Fruit fly (Drosophila melanogaster): ENCODE results near the gene CG17075.
A peak's percentile ranks its signal among the peaks of the same experiment; 100 is the strongest.

The CG17075 gene

dm6 chr2L:224599-225385, 42.5 kb downstream of the CG17075 start (continued):
- TF ChIP-seq CG10959 (GFP tag; IDR thresholded peaks at IDR 0.05), result 0 out of 2 replicates have a peak, but pooled peaks have one; percentile 21
- TF ChIP-seq pita (GFP tag; optimal IDR thresholded peaks at IDR 0.05), result no peak
- no peak for TF ChIP-seq CG17186 (GFP tag; optimal IDR thresholded peaks at IDR 0.05)
- peak; percentile 8; the same call in 1 of the 2 replicates for TF ChIP-seq CG1024 (GFP tag; IDR thresholded peaks at IDR 0.05)
- TF ChIP-seq aop (GFP tag; IDR thresholded peaks at IDR 0.05), result no peak
- TF ChIP-seq lab (GFP tag; optimal IDR thresholded peaks at IDR 0.05), result peak; percentile 84
- no peak for TF ChIP-seq sna (GFP tag; IDR thresholded peaks at IDR 0.05; ENCODE audit: partially characterized antibody)
- no peak for TF ChIP-seq CG7271 (tag; optimal IDR thresholded peaks at IDR 0.05)
- peak; percentile 72 for TF ChIP-seq CG13296 (GFP tag; optimal IDR thresholded peaks at IDR 0.05)
- TF ChIP-seq Sox102F (GFP tag; optimal IDR thresholded peaks at IDR 0.05), result no peak
- peak; percentile 71 for TF ChIP-seq Xbp1 (GFP tag; optimal IDR thresholded peaks at IDR 0.05)
- no peak for TF ChIP-seq ato (GFP tag; IDR thresholded peaks at IDR 0.05; ENCODE audit: partially characterized antibody)
- peak; percentile 48; the same call in 1 of the 3 replicates for TF ChIP-seq ase (GFP tag; IDR thresholded peaks at IDR 0.05)
- peak; percentile 14 for TF ChIP-seq CG15601 (tag; optimal IDR thresholded peaks at IDR 0.05)
- TF ChIP-seq BEAF-32 (GFP tag; optimal IDR thresholded peaks at IDR 0.05), result peak; percentile 25
- TF ChIP-seq CG7963 (GFP tag; IDR thresholded peaks at IDR 0.05; ENCODE audit: partially characterized antibody), result no peak
- TF ChIP-seq CG9215 (GFP tag; IDR thresholded peaks at IDR 0.05), result peak; percentile 35
- TF ChIP-seq br (optimal IDR thresholded peaks at IDR 0.05), result no peak
- 0 out of 2 replicates have a peak, but pooled peaks have one; percentile 19 for TF ChIP-seq CG7372 (GFP tag; IDR thresholded peaks at IDR 0.05)
- TF ChIP-seq CG2678 (tag; optimal IDR thresholded peaks at IDR 0.05), result no peak
- TF ChIP-seq Antp (GFP tag; optimal IDR thresholded peaks at IDR 0.05), result peak; percentile 67
- peak; percentile 25 for TF ChIP-seq CG12942 (GFP tag; optimal IDR thresholded peaks at IDR 0.05)
- peak; percentile 45 for TF ChIP-seq caup (GFP tag; optimal IDR thresholded peaks at IDR 0.05; ENCODE audit: severe bottlenecking)
- 0 out of 2 replicates have a peak, but pooled peaks have one; percentile 25 for TF ChIP-seq CG17328 (GFP tag; IDR thresholded peaks at IDR 0.05)
- TF ChIP-seq Adf1 (GFP tag; IDR thresholded peaks at IDR 0.05), result peak; percentile 51
- no peak for TF ChIP-seq Scr (GFP tag; IDR thresholded peaks at IDR 0.05; ENCODE audit: partially characterized antibody)
- TF ChIP-seq Dip2 (GFP tag; IDR thresholded peaks at IDR 0.05), result no peak
- no peak for TF ChIP-seq C15 (GFP tag; IDR thresholded peaks at IDR 0.05)
- peak; percentile 44 for TF ChIP-seq CG15696 (tag; optimal IDR thresholded peaks at IDR 0.05)
- no peak for TF ChIP-seq fd64A (GFP tag; optimal IDR thresholded peaks at IDR 0.05)
- TF ChIP-seq Dek (tag; optimal IDR thresholded peaks at IDR 0.05), result peak; percentile 57
- TF ChIP-seq CG7987 (GFP tag; optimal IDR thresholded peaks at IDR 0.05), result no peak
- TF ChIP-seq CrebB (tag; optimal IDR thresholded peaks at IDR 0.05), result peak; percentile 22
- peak; percentile 59 for TF ChIP-seq Hr3 (GFP tag; optimal IDR thresholded peaks at IDR 0.05)
- TF ChIP-seq bigmax (GFP tag; optimal IDR thresholded peaks at IDR 0.05), result no peak
- TF ChIP-seq CG11093 (GFP tag; IDR thresholded peaks at IDR 0.05), result peak; percentile 56; the same call in 1 of the 3 replicates
- peak; percentile 22 for TF ChIP-seq CG10462 (GFP tag; optimal IDR thresholded peaks at IDR 0.05)
- TF ChIP-seq CG7786 (GFP tag; optimal IDR thresholded peaks at IDR 0.05), result peak; percentile 27
- TF ChIP-seq CG1603 (tag; optimal IDR thresholded peaks at IDR 0.05), result peak; percentile 55
- TF ChIP-seq gro (GFP tag; optimal IDR thresholded peaks at IDR 0.05), result no peak
- peak; percentile 50 for TF ChIP-seq CG1529 (GFP tag; optimal IDR thresholded peaks at IDR 0.05)
- no peak for TF ChIP-seq dmrt99B (tag; optimal IDR thresholded peaks at IDR 0.05)
- TF ChIP-seq Hmx (GFP tag; optimal IDR thresholded peaks at IDR 0.05), result no peak
- no peak for TF ChIP-seq sc (optimal IDR thresholded peaks at IDR 0.05)
- TF ChIP-seq sc (GFP tag; optimal IDR thresholded peaks at IDR 0.05), result no peak
- TF ChIP-seq CG31441 (GFP tag; IDR thresholded peaks at IDR 0.05), result no peak
- no peak for TF ChIP-seq ham (GFP tag; IDR thresholded peaks at IDR 0.05)
- no peak for TF ChIP-seq CG12744 (GFP tag; optimal IDR thresholded peaks at IDR 0.05)
- no peak for TF ChIP-seq tll (GFP tag; optimal IDR thresholded peaks at IDR 0.05)
